Fruit fly (Drosophila melanogaster) Kc167 (cell line): ENCODE data around the gene Pex11c.

Source experiments
- h ChIP-seq: fragments of >200 bp; optimal IDR thresholded peaks from 3 replicates; lab custom pipeline; 2018; ENCODE audit warnings: missing external identifiers
- insv ChIP-seq: fragments of >200 bp; optimal IDR thresholded peaks from 3 replicates; lab custom pipeline; 2018; ENCODE audit warnings: missing external identifiers
- psq ChIP-seq: fragments of >200 bp; optimal IDR thresholded peaks from 2 replicates; lab custom pipeline; 2017; ENCODE audit warnings: missing external identifiers
- ttk ChIP-seq: sonication (Bioruptor generic); optimal IDR thresholded peaks from 2 replicates; lab custom pipeline; 2017; ENCODE audit warnings: missing external identifiers

DNA sequence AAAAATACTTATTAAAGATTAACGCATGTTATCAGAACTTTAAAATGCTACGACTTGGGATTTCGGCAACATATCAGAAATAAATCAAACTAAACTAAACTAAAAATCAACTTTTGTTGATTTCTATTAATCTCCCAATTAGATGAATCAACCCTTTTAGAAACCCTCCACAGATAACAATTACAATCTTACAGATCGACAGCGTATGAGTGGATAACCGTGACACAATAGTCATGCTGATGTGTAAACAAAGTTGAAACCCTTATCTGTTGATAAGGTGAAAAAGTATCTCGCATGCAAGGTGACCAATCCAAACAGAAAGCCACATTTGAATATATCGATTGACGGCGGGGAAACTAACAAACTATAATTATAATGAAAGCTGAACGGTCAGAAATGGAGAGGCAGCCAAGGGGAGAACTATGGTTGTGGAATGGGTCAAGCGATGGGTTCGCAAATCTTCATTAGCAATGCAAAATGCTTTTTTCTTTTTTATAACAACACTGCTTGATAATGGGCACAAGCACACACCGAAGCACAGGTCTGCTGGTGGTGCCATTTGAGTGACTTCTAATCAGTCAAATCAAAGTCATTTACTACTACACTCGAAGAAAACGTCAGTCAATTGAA, 40.9 kb upstream of the Pex11c start:
- TF ChIP-seq ttk (lab: Kevin White, UChicago) (no peak), psq (lab: Kevin White, UChicago) (no peak), insv (lab: Kevin White, UChicago) (no peak), h (no peak)
